Fruit fly (Drosophila melanogaster) whole organism, adult: ENCODE measurements around the gene CG3222.

Experiments used
- CG11617 ChIP-seq: fragments of 200-800 bp; sonication (Bioruptor generic); optimal IDR thresholded peaks from 2 replicates; lab custom pipeline; 2017; ENCODE audit warnings: mild to moderate bottlenecking, missing biosample characterization, missing genetic modification reagents, missing genetic modification characterization
- CG12768 ChIP-seq: fragments of 200-800 bp; sonication (Bioruptor generic); optimal IDR thresholded peaks from 2 replicates; lab custom pipeline; 2017; ENCODE audit warnings: missing biosample characterization, missing genetic modification characterization, mild to moderate bottlenecking, moderate library complexity, missing genetic modification reagents
- CG14711 ChIP-seq: fragments of 200-800 bp; sonication (Bioruptor generic); optimal IDR thresholded peaks from 2 replicates; lab custom pipeline; 2018; ENCODE audit warnings: missing biosample characterization, mild to moderate bottlenecking, missing genetic modification characterization, moderate library complexity
- CG1620 ChIP-seq: fragments of 200-800 bp; sonication (Bioruptor generic); optimal IDR thresholded peaks from 2 replicates; lab custom pipeline; 2016; ENCODE audit warnings: missing biosample characterization, missing genetic modification characterization
- CG33017 ChIP-seq: fragments of 200-800 bp; sonication (Bioruptor generic); optimal IDR thresholded peaks from 2 replicates; lab custom pipeline; 2018; ENCODE audit warnings: missing biosample characterization, mild to moderate bottlenecking, missing genetic modification characterization, moderate library complexity
- CG5204 ChIP-seq: fragments of 200-800 bp; sonication (Bioruptor generic); optimal IDR thresholded peaks from 2 replicates; lab custom pipeline; 2016; ENCODE audit warnings: missing biosample characterization, missing genetic modification characterization
- CG7045 ChIP-seq: fragments of 200-800 bp; sonication (Bioruptor generic); optimal IDR thresholded peaks from 2 replicates; lab custom pipeline; 2017; ENCODE audit warnings: missing biosample characterization, mild to moderate bottlenecking, missing genetic modification characterization
- CG7101 ChIP-seq: fragments of 200-800 bp; sonication (Bioruptor generic); optimal IDR thresholded peaks from 2 replicates; lab custom pipeline; 2018; ENCODE audit warnings: missing biosample characterization, mild to moderate bottlenecking, missing genetic modification characterization, moderate library complexity
- Clk ChIP-seq: fragments of 200-800 bp; sonication (Bioruptor generic); optimal IDR thresholded peaks from 2 replicates; lab custom pipeline; 2017; ENCODE audit warnings: missing biosample characterization, missing genetic modification characterization
- Crg-1 ChIP-seq: fragments of 200-800 bp; sonication (Bioruptor generic); optimal IDR thresholded peaks from 2 replicates; lab custom pipeline; 2016; ENCODE audit warnings: missing biosample characterization, missing genetic modification characterization
- Hr96 ChIP-seq: fragments of 200-800 bp; sonication (Bioruptor generic); optimal IDR thresholded peaks from 2 replicates; lab custom pipeline; 2016; ENCODE audit warnings: missing biosample characterization, missing genetic modification characterization
- Mnt ChIP-seq: fragments of 200-800 bp; sonication (Bioruptor generic); optimal IDR thresholded peaks from 2 replicates; lab custom pipeline; 2016; ENCODE audit warnings: missing biosample characterization, mild to moderate bottlenecking, missing genetic modification characterization
- bab1 ChIP-seq: fragments of 200-800 bp; sonication (Bioruptor generic); optimal IDR thresholded peaks from 3 replicates; lab custom pipeline; 2019; ENCODE audit warnings: missing biosample characterization, mild to moderate bottlenecking, missing genetic modification characterization, moderate library complexity
- cic ChIP-seq: fragments of 200-800 bp; sonication (Bioruptor generic); optimal IDR thresholded peaks from 2 replicates; lab custom pipeline; 2017; ENCODE audit warnings: missing biosample characterization, mild to moderate bottlenecking, missing genetic modification characterization, moderate library complexity
- cnc ChIP-seq, 2 experiments: fragments of >200 bp; optimal IDR thresholded peaks; 2 replicates each; lab custom pipeline; 2017
- kay ChIP-seq: fragments of 200-800 bp; sonication (Bioruptor generic); peaks from one replicate; lab custom pipeline; 2016; ENCODE audit warnings: missing biosample characterization, missing genetic modification characterization, borderline replicate concordance
- ovo ChIP-seq: fragments of 200-800 bp; sonication (Bioruptor generic); optimal IDR thresholded peaks from 2 replicates; lab custom pipeline; 2016; ENCODE audit warnings: missing biosample characterization, missing genetic modification characterization
- pad ChIP-seq: fragments of 200-800 bp; sonication (Bioruptor generic); optimal IDR thresholded peaks from 3 replicates; lab custom pipeline; 2017; ENCODE audit warnings: missing biosample characterization, missing genetic modification characterization, mild to moderate bottlenecking, moderate library complexity, missing genetic modification reagents
- tj ChIP-seq: fragments of 200-800 bp; sonication (Bioruptor generic); optimal IDR thresholded peaks from 3 replicates; lab custom pipeline; 2017; ENCODE audit warnings: missing biosample characterization, mild to moderate bottlenecking, missing genetic modification characterization, moderate library complexity
- toe ChIP-seq: fragments of 200-800 bp; sonication (Bioruptor generic); optimal IDR thresholded peaks from 2 replicates; lab custom pipeline; 2016; ENCODE audit warnings: missing biosample characterization, missing genetic modification characterization

CG3222 gene

dm6 chr3L:9628376-9628775 lies 29.6 kb downstream of the CG3222 start, which contains the start of gene Cyp40:
Gene Cyp40 (plus strand): TSS chr3L:9628676.
- TF ChIP-seq CG1620 (GFP tag; lab: Kevin White, UChicago) (no peak), CG12768 (GFP tag; lab: Kevin White, UChicago) (no peak), kay (GFP tag; lab: Kevin White, UChicago) (no peak), Crg-1 (no peak), bab1 (GFP tag; lab: Kevin White, UChicago) (no peak), toe (GFP tag; lab: Kevin White, UChicago) (no peak), cic (GFP tag; lab: Kevin White, UChicago) (no peak), tj (GFP tag; lab: Kevin White, UChicago) (no peak), CG14711 (tag; lab: Kevin White, UChicago) (no peak), Hr96 (GFP tag; lab: Kevin White, UChicago) (no peak), CG33017 (tag; lab: Kevin White, UChicago) (no peak), CG7045 (no peak), CG5204 (GFP tag; lab: Kevin White, UChicago) (no peak), CG11617 (GFP tag; lab: Kevin White, UChicago) (no peak), cnc (optimal IDR thresholded peaks at IDR 0.05; lab: Kevin White, UChicago) (no peak), Mnt (GFP tag; lab: Kevin White, UChicago) (no peak), ovo (GFP tag; lab: Kevin White, UChicago) (no peak)

- no peak for TF ChIP-seq tj (GFP tag; lab: Kevin White, UChicago)
- TF ChIP-seq kay (GFP tag; lab: Kevin White, UChicago) = no peak
- TF ChIP-seq bab1 (GFP tag; lab: Kevin White, UChicago) = no peak
- TF ChIP-seq toe (GFP tag; lab: Kevin White, UChicago) = no peak
- TF ChIP-seq CG11617 (GFP tag; lab: Kevin White, UChicago) = no peak
- no peak for TF ChIP-seq CG14711 (tag; lab: Kevin White, UChicago)
- no peak for TF ChIP-seq Clk (GFP tag; lab: Kevin White, UChicago)
- no peak for TF ChIP-seq ovo (GFP tag; lab: Kevin White, UChicago)
- TF ChIP-seq CG1620 (GFP tag; lab: Kevin White, UChicago) = no peak
- no peak for TF ChIP-seq CG12768 (GFP tag; lab: Kevin White, UChicago)
- no peak for TF ChIP-seq CG7045
- no peak for TF ChIP-seq Mnt (GFP tag; lab: Kevin White, UChicago)
- no peak for TF ChIP-seq CG5204 (GFP tag; lab: Kevin White, UChicago)
- no peak for TF ChIP-seq cnc (optimal IDR thresholded peaks at IDR 0.05; lab: Kevin White, UChicago)
- TF ChIP-seq Crg-1 = no peak
- TF ChIP-seq cic (GFP tag; lab: Kevin White, UChicago) = no peak
- no peak for TF ChIP-seq Hr96 (GFP tag; lab: Kevin White, UChicago)
These were observed 30.3 kb downstream of the CG3222 start, which contains the start of gene Or67b for dm6 chr3L:9629093-9629492. Gene Or67b (minus strand): TSS chr3L:9629193.

dm6 chr3L:9629910-9630309 lies 31.1 kb downstream of the CG3222 start:
- TF ChIP-seq CG5204 (GFP tag; lab: Kevin White, UChicago) (no peak), pad (GFP tag; lab: Kevin White, UChicago) (no peak), bab1 (GFP tag; lab: Kevin White, UChicago) (peak; percentile 42), Mnt (GFP tag; lab: Kevin White, UChicago) (no peak)

- no peak for TF ChIP-seq kay (GFP tag; lab: Kevin White, UChicago)
- TF ChIP-seq CG5204 (GFP tag; lab: Kevin White, UChicago) = no peak
- no peak for TF ChIP-seq cnc (optimal IDR thresholded peaks at IDR 0.05; lab: Kevin White, UChicago)
- no peak for TF ChIP-seq CG14711 (tag; lab: Kevin White, UChicago)
- TF ChIP-seq Hr96 (GFP tag; lab: Kevin White, UChicago) = no peak
- no peak for TF ChIP-seq cic (GFP tag; lab: Kevin White, UChicago)
- no peak for TF ChIP-seq Clk (GFP tag; lab: Kevin White, UChicago)
- no peak for TF ChIP-seq CG33017 (tag; lab: Kevin White, UChicago)
- TF ChIP-seq CG11617 (GFP tag; lab: Kevin White, UChicago) = no peak
- TF ChIP-seq Mnt (GFP tag; lab: Kevin White, UChicago) = no peak
- TF ChIP-seq bab1 (GFP tag; lab: Kevin White, UChicago) = no peak
- no peak for TF ChIP-seq toe (GFP tag; lab: Kevin White, UChicago)
- no peak for TF ChIP-seq pad (GFP tag; lab: Kevin White, UChicago)
These were observed 39.0 kb downstream of the CG3222 start, which contains the start of gene CG8329 for dm6 chr3L:9637812-9638211. Gene CG8329 (plus strand): TSS chr3L:9638112.

- TF ChIP-seq Clk (GFP tag; lab: Kevin White, UChicago) (no peak), bab1 (GFP tag; lab: Kevin White, UChicago) (no peak), CG5204 (GFP tag; lab: Kevin White, UChicago) (no peak)
These were observed 40.2 kb downstream of the CG3222 start, which contains the start of gene CG18179 for dm6 chr3L:9638971-9639370. Gene CG18179 (plus strand): TSS chr3L:9639271.

- TF ChIP-seq CG7101 (tag; lab: Kevin White, UChicago) = no peak
- no peak for TF ChIP-seq ovo (GFP tag; lab: Kevin White, UChicago)
- TF ChIP-seq cic (GFP tag; lab: Kevin White, UChicago) = peak; percentile 87
These were observed 41.9 kb downstream of the CG3222 start, which contains the start of gene CG18180 for dm6 chr3L:9640713-9641112. Gene CG18180 (plus strand): TSS chr3L:9641013.
